Worm (Caenorhabditis elegans) whole organism, L3 larva: ENCODE measurements around the gene tin-9.1.

ENCODE experiments used
- R02D3.7 ChIP-seq: fragments of 150-350 bp; optimal IDR thresholded peaks from 2 replicates; lab custom pipeline; 2014; ENCODE audit warnings: missing biosample characterization, missing genetic modification characterization
- ZK546.5 ChIP-seq: sonication (generic microtip); optimal IDR thresholded peaks from 2 replicates; lab custom pipeline; 2017; ENCODE audit warnings: missing biosample characterization, missing genetic modification characterization
- aly-2 ChIP-seq: fragments of 150-350 bp; optimal IDR thresholded peaks from 2 replicates; lab custom pipeline; 2014; ENCODE audit warnings: missing biosample characterization, missing genetic modification characterization
- ceh-16 ChIP-seq: sonication (generic microtip); optimal IDR thresholded peaks from 2 replicates; lab custom pipeline; 2017; ENCODE audit warnings: missing biosample characterization, missing genetic modification characterization
- ceh-82 ChIP-seq: fragments of 150-350 bp; optimal IDR thresholded peaks from 2 replicates; lab custom pipeline; 2014; ENCODE audit warnings: missing biosample characterization, missing genetic modification characterization
- ceh-9 ChIP-seq: sonication (generic microtip); optimal IDR thresholded peaks from 2 replicates; lab custom pipeline; 2018; ENCODE audit warnings: missing biosample characterization, missing genetic modification characterization
- daf-12 ChIP-seq: fragments of 150-350 bp; optimal IDR thresholded peaks from 2 replicates; lab custom pipeline; 2014; ENCODE audit warnings: missing biosample characterization, missing genetic modification reagents, missing genetic modification characterization
- egl-5 ChIP-seq: fragments of 150-350 bp; optimal IDR thresholded peaks from 2 replicates; lab custom pipeline; 2017; ENCODE audit warnings: missing biosample characterization, missing genetic modification reagents, missing genetic modification characterization, inconsistent platforms
- elt-2 ChIP-seq: sonication (generic microtip); optimal IDR thresholded peaks from 2 replicates; lab custom pipeline; 2016; ENCODE audit warnings: missing genetic modification reagents, mild to moderate bottlenecking, missing genetic modification characterization, missing compliant biosample characterization
- fkh-10 ChIP-seq: sonication (generic microtip); optimal IDR thresholded peaks from 2 replicates; lab custom pipeline; 2017; ENCODE audit warnings: missing biosample characterization, missing genetic modification reagents, missing genetic modification characterization
- fos-1 ChIP-seq: fragments of 150-350 bp; optimal IDR thresholded peaks from 2 replicates; lab custom pipeline; 2014; ENCODE audit warnings: missing biosample characterization, missing genetic modification characterization
- hmg-11 ChIP-seq: sonication (generic microtip); optimal IDR thresholded peaks from 2 replicates; lab custom pipeline; 2016; ENCODE audit warnings: missing genetic modification characterization, missing compliant biosample characterization
- lin-15B ChIP-seq: fragments of 150-350 bp; optimal IDR thresholded peaks from 2 replicates; lab custom pipeline; 2014; ENCODE audit warnings: missing biosample characterization, missing genetic modification characterization
- lsy-12 ChIP-seq: sonication (generic microtip); optimal IDR thresholded peaks from 2 replicates; lab custom pipeline; 2016; ENCODE audit warnings: mild to moderate bottlenecking, missing genetic modification characterization, missing compliant biosample characterization
- mdl-1 ChIP-seq: fragments of 150-350 bp; optimal IDR thresholded peaks from 2 replicates; lab custom pipeline; 2014; ENCODE audit warnings: missing biosample characterization, missing genetic modification characterization
- mml-1 ChIP-seq: fragments of 150-350 bp; sonication (generic microtip); optimal IDR thresholded peaks from 3 replicates; lab custom pipeline; 2014; ENCODE audit warnings: missing biosample characterization, missing genetic modification characterization
- nfya-1 ChIP-seq: sonication (generic microtip); optimal IDR thresholded peaks from 2 replicates; lab custom pipeline; 2017; ENCODE audit warnings: missing genetic modification characterization, mild to moderate bottlenecking, missing compliant biosample characterization, antibody characterized with exemption, moderate library complexity; ENCODE audit not compliant: insufficient read depth
- nhr-12 ChIP-seq: fragments of 150-350 bp; optimal IDR thresholded peaks from 2 replicates; lab custom pipeline; 2014; ENCODE audit warnings: missing biosample characterization, missing genetic modification characterization
- nhr-23 ChIP-seq: fragments of 150-350 bp; optimal IDR thresholded peaks from 2 replicates; lab custom pipeline; 2014; ENCODE audit warnings: missing biosample characterization, missing genetic modification reagents, missing genetic modification characterization
- nhr-28 ChIP-seq: fragments of 150-350 bp; optimal IDR thresholded peaks from 2 replicates; lab custom pipeline; 2014; ENCODE audit warnings: missing biosample characterization, missing genetic modification characterization
- nhr-43 ChIP-seq: sonication (generic microtip); optimal IDR thresholded peaks from 2 replicates; lab custom pipeline; 2016; ENCODE audit warnings: mild to moderate bottlenecking, missing genetic modification characterization, missing compliant biosample characterization; ENCODE audit not compliant: poor library complexity, severe bottlenecking
- nhr-77 ChIP-seq: fragments of 150-350 bp; optimal IDR thresholded peaks from 2 replicates; lab custom pipeline; 2014; ENCODE audit warnings: missing biosample characterization, missing genetic modification characterization
- pha-4 ChIP-seq: fragments of 150-350 bp; optimal IDR thresholded peaks from 2 replicates; lab custom pipeline; 2014; ENCODE audit warnings: missing biosample characterization, missing genetic modification reagents, missing genetic modification characterization
- pqm-1 ChIP-seq: fragments of 150-350 bp; optimal IDR thresholded peaks from 2 replicates; lab custom pipeline; 2017; ENCODE audit warnings: missing biosample characterization, missing genetic modification characterization, inconsistent platforms
- sea-2 ChIP-seq: fragments of 150-350 bp; sonication (generic microtip); optimal IDR thresholded peaks from 4 replicates; lab custom pipeline; 2014; ENCODE audit warnings: missing biosample characterization, missing genetic modification reagents, missing genetic modification characterization
- snpc-4 ChIP-seq: fragments of 150-350 bp; optimal IDR thresholded peaks from 2 replicates; lab custom pipeline; 2014; ENCODE audit warnings: missing biosample characterization, missing genetic modification characterization
- tbx-2 ChIP-seq: sonication (generic microtip); optimal IDR thresholded peaks from 2 replicates; lab custom pipeline; 2016; ENCODE audit warnings: mild to moderate bottlenecking, missing genetic modification characterization, missing compliant biosample characterization
- unc-62 ChIP-seq: fragments of 150-350 bp; sonication (generic microtip); optimal IDR thresholded peaks from 4 replicates; lab custom pipeline; 2014; ENCODE audit warnings: missing biosample characterization, missing genetic modification reagents, missing genetic modification characterization
- zag-1 ChIP-seq: fragments of 150-350 bp; optimal IDR thresholded peaks from 2 replicates; lab custom pipeline; 2014; ENCODE audit warnings: missing biosample characterization, missing genetic modification characterization
- ztf-4 ChIP-seq: fragments of 150-350 bp; optimal IDR thresholded peaks from 2 replicates; lab custom pipeline; 2014; ENCODE audit warnings: missing biosample characterization, missing genetic modification characterization

tin-9.1 gene

DNA sequence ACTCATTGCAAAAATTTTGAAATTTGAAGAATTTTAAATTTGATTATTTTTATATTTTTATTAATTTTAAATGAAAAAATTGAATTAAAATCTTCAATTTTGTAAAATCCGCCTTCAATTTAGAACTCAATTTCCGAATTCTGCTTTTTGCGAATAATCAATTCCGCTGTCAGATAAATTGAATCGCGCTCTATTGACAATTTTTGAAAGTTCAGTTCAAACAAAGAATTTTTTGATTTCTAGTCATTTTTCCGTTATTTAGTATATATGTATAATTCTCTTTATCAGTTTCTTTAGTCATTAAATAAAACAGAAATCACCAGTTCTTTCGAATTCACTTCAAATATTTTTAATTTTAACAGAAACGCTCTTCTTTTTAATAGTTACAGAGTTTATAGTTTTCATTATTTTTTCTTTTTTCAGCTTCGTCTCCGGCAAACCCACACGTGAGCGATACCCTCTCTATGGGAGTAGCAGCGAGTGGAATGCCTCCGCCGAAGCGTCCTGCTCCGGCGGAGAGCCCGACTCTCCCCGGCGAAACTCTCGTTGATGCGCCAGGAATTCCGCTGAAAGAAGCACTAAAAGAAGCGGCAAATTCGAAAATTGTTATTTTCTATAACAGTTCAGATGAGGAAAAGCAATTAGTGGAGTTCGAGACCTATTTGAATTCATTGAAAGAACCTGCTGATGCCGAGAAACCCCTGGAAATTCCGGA, 31.5 kb downstream of the tin-9.1 start:
- peak; percentile 18 for TF ChIP-seq elt-2 (tag; lab: Kevin White, UChicago)
- TF ChIP-seq pha-4 (tag; lab: Kevin White, UChicago), result peak; percentile 50
- TF ChIP-seq egl-5 (tag; lab: Kevin White, UChicago), result no peak
- TF ChIP-seq lin-15B (tag; lab: Kevin White, UChicago), result peak; percentile 24
- no peak for TF ChIP-seq unc-62 (GFP tag; lab: Kevin White, UChicago)
- peak; percentile 18 for TF ChIP-seq nfya-1
- no peak for TF ChIP-seq sea-2
- no peak for TF ChIP-seq fkh-10
- no peak for TF ChIP-seq pqm-1
- no peak for TF ChIP-seq nhr-43 (tag; lab: Kevin White, UChicago)
- no peak for TF ChIP-seq mdl-1
- TF ChIP-seq fos-1 (tag; lab: Kevin White, UChicago), result no peak
- TF ChIP-seq zag-1 (tag; lab: Kevin White, UChicago), result no peak
- TF ChIP-seq ceh-82 (tag; lab: Kevin White, UChicago), result no peak
- TF ChIP-seq aly-2, result no peak
- no peak for TF ChIP-seq ztf-4
- no peak for TF ChIP-seq ceh-9 (tag; lab: Kevin White, UChicago)

- TF ChIP-seq tbx-2 (tag; lab: Kevin White, UChicago), result no peak
- no peak for TF ChIP-seq ceh-9 (tag; lab: Kevin White, UChicago)
- TF ChIP-seq zag-1 (tag; lab: Kevin White, UChicago), result no peak
- TF ChIP-seq R02D3.7 (tag; lab: Kevin White, UChicago), result no peak
- no peak for TF ChIP-seq pqm-1
- TF ChIP-seq ceh-82 (tag; lab: Kevin White, UChicago), result no peak
- no peak for TF ChIP-seq mml-1 (tag; lab: Kevin White, UChicago)
- no peak for TF ChIP-seq ztf-4
- no peak for TF ChIP-seq snpc-4 (tag; lab: Kevin White, UChicago)
- TF ChIP-seq fkh-10, result no peak
- TF ChIP-seq nhr-43 (tag; lab: Kevin White, UChicago), result no peak
- no peak for TF ChIP-seq elt-2 (tag; lab: Kevin White, UChicago)
- no peak for TF ChIP-seq nhr-23 (tag; lab: Kevin White, UChicago)
- TF ChIP-seq nhr-28, result no peak
- no peak for TF ChIP-seq daf-12 (tag; lab: Kevin White, UChicago)
- TF ChIP-seq nhr-77, result no peak
- no peak for TF ChIP-seq lin-15B (tag; lab: Kevin White, UChicago)
- TF ChIP-seq nhr-12 (tag; lab: Kevin White, UChicago), result no peak
- TF ChIP-seq lsy-12 (tag; lab: Kevin White, UChicago), result no peak
- no peak for TF ChIP-seq nfya-1
- TF ChIP-seq, all 47 proteins: peak for 0
Measured at ce11 chrIV:7012214-7012613, 32.2 kb downstream of the tin-9.1 start.

DNA sequence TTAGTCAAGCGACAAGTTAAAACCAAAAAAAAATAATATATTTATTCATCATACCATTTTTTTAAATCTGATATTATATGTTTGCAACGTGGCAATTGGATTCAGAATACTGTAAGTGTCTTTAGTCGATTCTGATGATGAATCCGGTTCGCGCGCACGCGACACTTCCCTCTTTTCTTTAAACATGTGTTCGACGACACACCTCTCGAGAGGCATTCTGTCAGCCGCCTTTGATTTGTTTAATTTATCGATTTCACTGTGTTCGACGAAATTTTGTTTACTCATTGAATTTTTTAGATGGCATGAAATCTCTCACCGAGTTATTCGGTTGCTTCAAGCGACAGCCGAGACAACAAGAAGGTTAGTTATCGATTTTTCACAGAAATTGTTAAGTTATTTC, 32.7 kb downstream of the tin-9.1 start, which contains the start of gene trxr-1:
trxr-1 (plus strand) TSS at position 227 of the 400 bp plus-strand sequence.
- TF ChIP-seq nfya-1, result no peak
- TF ChIP-seq elt-2 (tag; lab: Kevin White, UChicago), result no peak
- TF ChIP-seq nhr-23 (tag; lab: Kevin White, UChicago), result no peak
- TF ChIP-seq hmg-11 (tag; lab: Kevin White, UChicago), result peak; percentile 15
- TF ChIP-seq ZK546.5 (tag; lab: Kevin White, UChicago), result no peak

DNA sequence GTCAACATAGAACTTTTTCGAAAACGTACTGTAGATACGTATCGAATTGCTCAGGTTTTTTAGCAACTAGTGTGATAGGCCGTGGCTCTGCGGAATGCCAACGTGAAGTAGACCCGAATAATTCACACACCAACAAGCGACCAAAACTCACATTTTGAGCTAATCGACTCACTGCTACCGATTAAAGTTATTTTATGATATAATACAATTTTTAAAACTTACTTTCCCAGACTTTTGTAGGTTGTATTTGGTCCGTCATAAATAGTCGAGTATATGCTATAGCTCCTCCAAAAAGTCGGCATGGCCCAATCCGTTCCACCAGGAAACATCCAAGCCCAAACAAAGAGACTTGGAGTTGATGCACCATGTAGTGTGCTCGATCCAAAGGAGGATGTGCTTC, 33.6 kb downstream of the tin-9.1 start, which contains the start of gene C25A8.1:
C25A8.1 (plus strand) TSS at position 301 of the 400 bp plus-strand sequence.
- TF ChIP-seq nhr-23 (tag; lab: Kevin White, UChicago) (no peak), lin-15B (tag; lab: Kevin White, UChicago) (no peak), ceh-9 (tag; lab: Kevin White, UChicago) (no peak), fkh-10 (no peak), nfya-1 (no peak), mdl-1 (no peak), pha-4 (tag; lab: Kevin White, UChicago) (no peak), nhr-77 (no peak)

ce11 chrIV:7010195-7010594, 34.2 kb downstream of the tin-9.1 start:
- TF ChIP-seq ceh-16 (tag; lab: Kevin White, UChicago) (no peak), zag-1 (tag; lab: Kevin White, UChicago) (no peak), hmg-11 (tag; lab: Kevin White, UChicago) (no peak), tbx-2 (tag; lab: Kevin White, UChicago) (no peak)
